Worm (Caenorhabditis elegans): Measurements from ENCODE around the gene Y53C12A.10.

ce11 chrII:9679842-9680241, 24.8 kb downstream of the Y53C12A.10 start:
- TF ChIP-seq lin-13 (tag; optimal IDR thresholded peaks at IDR 0.05) (no peak), snpc-4 (tag; optimal IDR thresholded peaks at IDR 0.05) (no peak), elt-3 (tag; optimal IDR thresholded peaks at IDR 0.05) (no peak)
